Worm (Caenorhabditis elegans): ENCODE results near the gene T23E7.2.

DNA sequence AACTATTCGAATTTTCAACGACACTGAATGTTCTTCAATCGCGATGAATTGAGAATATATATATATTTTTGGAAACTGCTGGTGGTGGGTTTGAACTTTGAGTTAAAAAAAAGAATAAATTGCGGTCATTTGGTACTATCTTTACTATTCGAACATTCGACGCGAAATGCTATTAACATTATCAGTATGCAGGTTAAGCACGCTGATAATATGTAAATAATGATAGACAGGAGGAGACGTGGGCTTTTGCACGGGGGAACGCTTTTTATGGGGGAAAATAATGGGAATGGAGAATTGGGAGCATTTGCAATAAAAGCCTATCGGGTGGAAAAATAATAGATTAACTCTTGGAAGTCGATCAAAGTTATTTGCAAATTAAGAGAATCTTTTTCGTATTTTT lies 31.9 kb upstream of the T23E7.2 start:
- TF ChIP-seq hlh-1 (tag; optimal IDR thresholded peaks at IDR 0.05), result no peak
- no peak for TF ChIP-seq nhr-12 (tag; optimal IDR thresholded peaks at IDR 0.05)
